Worm (Caenorhabditis elegans): Measurements from ENCODE around the gene K02A6.2.

- TF ChIP-seq blmp-1 (tag; optimal IDR thresholded peaks at IDR 0.05) (no peak), ama-1 (optimal IDR thresholded peaks at IDR 0.05) (no peak), nhr-11 (tag; optimal IDR thresholded peaks at IDR 0.05) (no peak), pqm-1 (tag; optimal IDR thresholded peaks at IDR 0.05) (no peak), nhr-28 (tag; optimal IDR thresholded peaks at IDR 0.05) (no peak), tbx-2 (tag; optimal IDR thresholded peaks at IDR 0.05) (no peak), pag-3 (tag; optimal IDR thresholded peaks at IDR 0.05; ENCODE audit: borderline replicate concordance, insufficient read depth) (no peak), ceh-90 (tag; optimal IDR thresholded peaks at IDR 0.05) (no peak), fos-1 (tag; optimal IDR thresholded peaks at IDR 0.05) (no peak), sup-37 (GFP tag; optimal IDR thresholded peaks at IDR 0.05) (no peak), irx-1 (tag; optimal IDR thresholded peaks at IDR 0.05) (no peak), elt-2 (tag; optimal IDR thresholded peaks at IDR 0.05) (no peak), nhr-12 (tag; optimal IDR thresholded peaks at IDR 0.05) (no peak), lir-3 (tag; optimal IDR thresholded peaks at IDR 0.05; ENCODE audit: poor library complexity) (no peak)
Measured at ce11 chrX:8224916-8225315, at the start of gene K02A6.2.

Measured in whole organism, L1 larva.